Worm (Caenorhabditis elegans): ENCODE measurements around the gene sek-1.

ce11 chrX:7810991-7811390 is 5.5 kb upstream of the sek-1 start:
- TF ChIP-seq ceh-91 (GFP tag; IDR thresholded peaks at IDR 0.05) (no peak), B0261.1 (tag; optimal IDR thresholded peaks at IDR 0.05) (no peak), ZK185.1 (tag; optimal IDR thresholded peaks at IDR 0.05; ENCODE audit: poor library complexity, severe bottlenecking) (no peak), bed-1 (GFP tag; IDR thresholded peaks at IDR 0.05) (no peak), hlh-12 (tag; optimal IDR thresholded peaks at IDR 0.05) (no peak), unc-130 (GFP tag; optimal IDR thresholded peaks at IDR 0.05) (no peak), unc-62 (GFP tag; optimal IDR thresholded peaks at IDR 0.05) (no peak), cebp-1 (GFP tag; IDR thresholded peaks at IDR 0.05) (no peak), cebp-1 (tag; optimal IDR thresholded peaks at IDR 0.05) (no peak)
